Fruit fly (Drosophila melanogaster) whole organism, adult: Measurements from ENCODE around the gene tHMG2.

Experiments
- CG12768 ChIP-seq: fragments of 200-800 bp; sonication (Bioruptor generic); optimal IDR thresholded peaks from 2 replicates; lab custom pipeline; 2017; ENCODE audit warnings: missing biosample characterization, missing genetic modification characterization, mild to moderate bottlenecking, moderate library complexity, missing genetic modification reagents
- CG33017 ChIP-seq: fragments of 200-800 bp; sonication (Bioruptor generic); optimal IDR thresholded peaks from 2 replicates; lab custom pipeline; 2018; ENCODE audit warnings: missing biosample characterization, mild to moderate bottlenecking, missing genetic modification characterization, moderate library complexity
- CG5204 ChIP-seq: fragments of 200-800 bp; sonication (Bioruptor generic); optimal IDR thresholded peaks from 2 replicates; lab custom pipeline; 2016; ENCODE audit warnings: missing biosample characterization, missing genetic modification characterization
- Hr96 ChIP-seq: fragments of 200-800 bp; sonication (Bioruptor generic); optimal IDR thresholded peaks from 2 replicates; lab custom pipeline; 2016; ENCODE audit warnings: missing biosample characterization, missing genetic modification characterization
- kay ChIP-seq: fragments of 200-800 bp; sonication (Bioruptor generic); peaks from one replicate; lab custom pipeline; 2016; ENCODE audit warnings: missing biosample characterization, missing genetic modification characterization, borderline replicate concordance

- TF ChIP-seq Hr96 (GFP tag; lab: Kevin White, UChicago) (no peak), CG5204 (GFP tag; lab: Kevin White, UChicago) (no peak), CG12768 (no peak), kay (GFP tag; lab: Kevin White, UChicago) (no peak), CG33017 (tag; lab: Kevin White, UChicago) (no peak)
Observed at dm6 chr3R:22542773-22543411, 50.1 kb downstream of the tHMG2 start.
